Worm (Caenorhabditis elegans) whole organism, L3 larva: ENCODE results near the gene F49C5.7.
"Not testable (repeated sequence)": the region's sequence is repeated elsewhere in the genome, so short reads cannot be mapped to it uniquely, and the experiment has no call there.

Experiments
- fkh-10 ChIP-seq: sonication (generic microtip); optimal IDR thresholded peaks from 2 replicates; lab custom pipeline; 2017; ENCODE audit warnings: missing biosample characterization, missing genetic modification reagents, missing genetic modification characterization
- fos-1 ChIP-seq: fragments of 150-350 bp; optimal IDR thresholded peaks from 2 replicates; lab custom pipeline; 2014; ENCODE audit warnings: missing biosample characterization, missing genetic modification characterization
- lin-15B ChIP-seq: fragments of 150-350 bp; optimal IDR thresholded peaks from 2 replicates; lab custom pipeline; 2014; ENCODE audit warnings: missing biosample characterization, missing genetic modification characterization
- lsy-12 ChIP-seq: sonication (generic microtip); optimal IDR thresholded peaks from 2 replicates; lab custom pipeline; 2016; ENCODE audit warnings: mild to moderate bottlenecking, missing genetic modification characterization, missing compliant biosample characterization
- mdl-1 ChIP-seq: fragments of 150-350 bp; optimal IDR thresholded peaks from 2 replicates; lab custom pipeline; 2014; ENCODE audit warnings: missing biosample characterization, missing genetic modification characterization
- nhr-12 ChIP-seq: fragments of 150-350 bp; optimal IDR thresholded peaks from 2 replicates; lab custom pipeline; 2014; ENCODE audit warnings: missing biosample characterization, missing genetic modification characterization
- nhr-23 ChIP-seq: fragments of 150-350 bp; optimal IDR thresholded peaks from 2 replicates; lab custom pipeline; 2014; ENCODE audit warnings: missing biosample characterization, missing genetic modification reagents, missing genetic modification characterization
- nhr-237 ChIP-seq: fragments of 150-350 bp; optimal IDR thresholded peaks from 2 replicates; lab custom pipeline; 2014; ENCODE audit warnings: missing biosample characterization, missing genetic modification characterization
- pqm-1 ChIP-seq: fragments of 150-350 bp; optimal IDR thresholded peaks from 2 replicates; lab custom pipeline; 2017; ENCODE audit warnings: missing biosample characterization, missing genetic modification characterization, inconsistent platforms
- snpc-4 ChIP-seq: fragments of 150-350 bp; optimal IDR thresholded peaks from 2 replicates; lab custom pipeline; 2014; ENCODE audit warnings: missing biosample characterization, missing genetic modification characterization
- tbx-2 ChIP-seq: sonication (generic microtip); optimal IDR thresholded peaks from 2 replicates; lab custom pipeline; 2016; ENCODE audit warnings: mild to moderate bottlenecking, missing genetic modification characterization, missing compliant biosample characterization

ce11 chrII:12536203-12536602, 29.7 kb upstream of the F49C5.7 start, which contains the start of gene F49C5.3:
- TF ChIP-seq pqm-1 (tag; lab: Kevin White, UChicago); nhr-237 (tag; lab: Kevin White, UChicago); mdl-1 (tag; lab: Kevin White, UChicago); lsy-12; fos-1 (tag; lab: Kevin White, UChicago); nhr-12 (tag; lab: Kevin White, UChicago); snpc-4; fkh-10; tbx-2 (tag; lab: Kevin White, UChicago); nhr-23 (tag; lab: Kevin White, UChicago); lin-15B: not testable (repeated sequence)
